Worm (Caenorhabditis elegans): Measurements from ENCODE around the gene srbc-21.

Gene srbc-21

DNA sequence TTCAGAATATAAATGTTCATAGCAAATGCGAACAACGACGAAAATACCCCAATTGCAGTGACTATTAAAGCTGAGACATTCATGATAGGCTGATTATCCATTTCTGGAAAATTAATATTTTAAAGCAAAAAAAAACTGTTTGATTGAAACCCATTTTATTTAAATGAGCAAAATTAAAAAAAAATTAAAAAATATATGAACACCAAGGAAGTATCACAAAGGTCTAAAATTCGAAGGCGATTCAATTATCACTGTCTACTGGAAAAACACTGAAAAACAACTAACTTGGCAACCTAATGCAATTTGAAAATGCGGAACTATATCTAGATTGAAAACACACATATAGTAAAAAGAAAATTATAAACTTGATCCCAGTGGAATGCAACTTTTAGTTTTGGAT, 35.8 kb downstream of the srbc-21 start, which contains the start of gene srbc-42:
Gene srbc-42 (minus strand): TSS at position 101 of the 400 bp plus-strand sequence.
- TF ChIP-seq lin-11 (tag; optimal IDR thresholded peaks at IDR 0.05) (no peak), ceh-18 (tag; optimal IDR thresholded peaks at IDR 0.05) (no peak), hlh-6 (tag; optimal IDR thresholded peaks at IDR 0.05) (no peak), hlh-30 (tag; optimal IDR thresholded peaks at IDR 0.05; ENCODE audit: insufficient read depth) (no peak), pax-1 (tag; optimal IDR thresholded peaks at IDR 0.05) (no peak), zip-5 (tag; optimal IDR thresholded peaks at IDR 0.05) (no peak), ttx-3 (tag; optimal IDR thresholded peaks at IDR 0.05) (no peak), unc-42 (tag; optimal IDR thresholded peaks at IDR 0.05) (no peak), hlh-13 (GFP tag; optimal IDR thresholded peaks at IDR 0.05) (no peak), fkh-10 (GFP tag; optimal IDR thresholded peaks at IDR 0.05) (no peak), dmd-4 (tag; optimal IDR thresholded peaks at IDR 0.05; ENCODE audit: borderline replicate concordance) (no peak), tbx-7 (tag; optimal IDR thresholded peaks at IDR 0.05) (no peak), ets-4 (tag; optimal IDR thresholded peaks at IDR 0.05) (no peak), nfya-1 (tag; optimal IDR thresholded peaks at IDR 0.05) (no peak), lim-6 (tag; optimal IDR thresholded peaks at IDR 0.05) (no peak), ceh-24 (tag; optimal IDR thresholded peaks at IDR 0.05) (no peak), pha-2 (tag; optimal IDR thresholded peaks at IDR 0.05) (no peak), sdc-2 (tag; optimal IDR thresholded peaks at IDR 0.05) (no peak), gmeb-2 (tag; optimal IDR thresholded peaks at IDR 0.05) (no peak)

DNA sequence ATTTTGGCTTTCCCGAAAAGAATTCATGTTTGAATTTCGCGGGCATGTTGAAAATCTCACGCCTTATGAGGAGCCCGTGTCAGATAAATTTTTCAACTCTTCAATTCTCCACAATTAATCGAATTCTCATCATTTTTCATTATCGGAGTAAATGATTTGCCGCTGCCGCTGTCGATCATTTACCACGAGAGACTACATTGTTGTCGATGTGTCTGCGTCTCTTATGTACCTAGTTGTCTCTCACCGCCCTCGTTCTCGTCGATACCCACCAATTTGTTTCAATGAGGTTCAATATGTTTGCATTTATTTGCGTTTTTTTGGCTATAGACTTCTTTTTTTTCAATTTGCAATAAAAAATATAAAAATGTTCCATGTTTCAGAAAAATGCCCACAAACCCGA, 36.8 kb downstream of the srbc-21 start, which contains the start of gene nhr-13:
Gene nhr-13 (plus strand): TSS at position 369 of the 400 bp plus-strand sequence.
- TF ChIP-seq odd-2 (tag; optimal IDR thresholded peaks at IDR 0.05) (no peak), ceh-22 (tag; optimal IDR thresholded peaks at IDR 0.05) (no peak), hlh-15 (tag; optimal IDR thresholded peaks at IDR 0.05) (no peak), hlh-30 (tag; optimal IDR thresholded peaks at IDR 0.05; ENCODE audit: insufficient read depth) (no peak), nhr-232 (tag; optimal IDR thresholded peaks at IDR 0.05) (no peak), ceh-18 (tag; optimal IDR thresholded peaks at IDR 0.05) (no peak)

DNA sequence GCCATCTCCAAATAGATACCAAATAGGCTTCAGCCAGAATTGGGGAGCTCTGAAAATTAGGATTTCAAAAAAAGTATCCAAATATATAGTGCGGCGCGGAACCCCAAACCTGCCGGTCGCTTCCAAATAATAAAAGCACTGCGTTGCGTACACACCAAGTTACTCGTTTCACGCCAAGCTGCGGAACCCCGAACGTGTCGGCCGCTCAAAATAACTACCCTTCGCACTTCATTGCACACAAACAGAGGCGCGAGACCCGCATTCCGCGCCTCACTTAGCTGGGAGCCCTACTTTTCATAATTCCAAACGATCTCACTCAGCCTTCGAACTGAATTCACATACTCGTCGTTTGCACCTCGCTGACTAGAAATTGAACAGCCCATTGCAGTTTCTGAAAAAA, 44.3 kb downstream of the srbc-21 start:
- TF ChIP-seq sox-4 (tag; optimal IDR thresholded peaks at IDR 0.05) (no peak), dve-1 (tag; optimal IDR thresholded peaks at IDR 0.05) (no peak), pros-1 (tag; optimal IDR thresholded peaks at IDR 0.05) (no peak), pha-4 (tag; optimal IDR thresholded peaks at IDR 0.05) (no peak), ceh-34 (tag; optimal IDR thresholded peaks at IDR 0.05) (no peak), ztf-16 (tag; optimal IDR thresholded peaks at IDR 0.05) (no peak), ceh-6 (GFP tag; optimal IDR thresholded peaks at IDR 0.05) (no peak), dmd-4 (tag; optimal IDR thresholded peaks at IDR 0.05; ENCODE audit: borderline replicate concordance) (no peak), pha-2 (tag; optimal IDR thresholded peaks at IDR 0.05) (no peak), K09A11.1 (tag; optimal IDR thresholded peaks at IDR 0.05; ENCODE audit: insufficient read depth) (no peak), C08G9.2 (tag; optimal IDR thresholded peaks at IDR 0.05) (no peak), K02D7.2 (tag; optimal IDR thresholded peaks at IDR 0.05) (no peak), pax-1 (tag; optimal IDR thresholded peaks at IDR 0.05) (no peak), ama-1 (optimal IDR thresholded peaks at IDR 0.05) (no peak), lin-11 (tag; optimal IDR thresholded peaks at IDR 0.05) (no peak), ceh-2 (tag; optimal IDR thresholded peaks at IDR 0.05) (no peak), pag-3 (tag; optimal IDR thresholded peaks at IDR 0.05; ENCODE audit: borderline replicate concordance) (no peak), ceh-22 (tag; optimal IDR thresholded peaks at IDR 0.05) (no peak), npax-4 (tag; optimal IDR thresholded peaks at IDR 0.05) (no peak)

DNA sequence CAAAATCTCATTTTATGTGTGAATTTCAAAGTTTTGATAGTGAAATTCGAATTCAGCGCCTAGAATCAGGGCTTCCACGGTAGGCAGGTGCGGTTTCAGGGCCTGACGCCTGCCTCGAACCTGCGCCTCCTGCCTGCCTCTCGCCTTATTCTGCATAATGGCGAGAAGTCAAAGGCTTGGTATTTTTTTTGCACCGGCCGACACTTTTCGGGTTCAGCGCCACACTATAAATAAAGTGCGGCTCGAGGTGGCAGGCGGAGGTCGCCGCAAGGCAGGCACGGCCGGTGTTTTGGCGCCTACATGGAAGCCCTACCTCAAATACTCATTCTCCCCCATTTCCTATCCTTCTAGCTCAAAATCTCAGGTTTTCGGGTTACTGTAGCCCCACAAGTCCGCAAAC, 45.1 kb downstream of the srbc-21 start:
- TF ChIP-seq che-1 (tag; optimal IDR thresholded peaks at IDR 0.05): no peak
- no peak for TF ChIP-seq T23F11.4 (GFP tag; optimal IDR thresholded peaks at IDR 0.05)
- TF ChIP-seq ceh-18 (tag; optimal IDR thresholded peaks at IDR 0.05): no peak
- TF ChIP-seq tbx-7 (tag; optimal IDR thresholded peaks at IDR 0.05): no peak
- no peak for TF ChIP-seq C08G9.2 (tag; optimal IDR thresholded peaks at IDR 0.05)
